Fruit fly (Drosophila melanogaster): ENCODE results near the gene HisRS.

The HisRS gene

DNA sequence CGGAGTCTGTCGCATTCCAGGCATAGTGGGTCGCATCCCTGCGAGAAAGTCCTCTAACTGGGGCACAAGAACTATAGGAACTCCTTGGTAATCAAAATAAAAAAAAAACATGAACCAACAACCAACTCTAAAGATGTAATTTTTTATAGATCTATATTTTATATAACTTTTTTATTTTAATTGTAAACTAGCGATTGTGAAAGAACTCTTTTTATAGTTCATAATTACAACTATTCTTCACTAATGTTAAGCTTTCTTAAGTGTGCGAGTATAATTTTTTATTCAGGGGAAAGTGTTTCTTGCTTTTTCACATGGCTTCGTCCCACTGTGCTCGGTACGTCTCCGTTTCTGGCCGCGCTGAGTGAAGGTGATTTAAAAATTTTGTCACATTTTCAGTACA is 25.0 kb downstream of the HisRS start (continued):
- TF ChIP-seq CG9876 (GFP tag; optimal IDR thresholded peaks at IDR 0.05) (no peak), CG17361 (GFP tag; IDR thresholded peaks at IDR 0.05) (0 out of 3 replicates have a peak, but pooled peaks have one; percentile 17), Ptx1 (GFP tag; IDR thresholded peaks at IDR 0.05) (0 out of 2 replicates have a peak, but pooled peaks have one; percentile 14), Drgx (GFP tag; IDR thresholded peaks at IDR 0.05) (peak; percentile 37; the same call in 1 of the 2 replicates), phol (tag; optimal IDR thresholded peaks at IDR 0.05) (peak; percentile 14), Deaf1 (tag; optimal IDR thresholded peaks at IDR 0.05) (no peak), gro (GFP tag; optimal IDR thresholded peaks at IDR 0.05) (no peak), CG11504 (tag; optimal IDR thresholded peaks at IDR 0.05) (peak; percentile 11), CG13123 (GFP tag; optimal IDR thresholded peaks at IDR 0.05) (no peak), gem (tag; optimal IDR thresholded peaks at IDR 0.05) (peak; percentile 21), yki (optimal IDR thresholded peaks at IDR 0.05) (no peak), TFAM (GFP tag; optimal IDR thresholded peaks at IDR 0.05) (no peak), bsh (GFP tag; optimal IDR thresholded peaks at IDR 0.05) (peak; percentile 12 to 45), vnd (GFP tag; IDR thresholded peaks at IDR 0.05; ENCODE audit: partially characterized antibody) (no peak), maf-S (GFP tag; optimal IDR thresholded peaks at IDR 0.05) (no peak), CG32772 (GFP tag; IDR thresholded peaks at IDR 0.05) (no peak), run (tag; optimal IDR thresholded peaks at IDR 0.05) (no peak)

- TF ChIP-seq pan (optimal IDR thresholded peaks at IDR 0.05) (no peak), pan (GFP tag; optimal IDR thresholded peaks at IDR 0.05 in 1 of 2, IDR thresholded peaks at IDR 0.05 in 1 of 2) (peak in 1 of 2 experiments; percentile 36), zfh1 (GFP tag; IDR thresholded peaks at IDR 0.05) (peak; percentile 48; the same call in 1 of the 3 replicates), CG30403 (GFP tag; optimal IDR thresholded peaks at IDR 0.05) (peak; percentile 8), HLH3B (GFP tag; IDR thresholded peaks at IDR 0.05) (peak; percentile 9; the same call in 1 of the 2 replicates), Med (GFP tag) (peak; percentile 9), Chrac-16 (GFP tag; optimal IDR thresholded peaks at IDR 0.05) (peak; percentile 1), abd-A (tag; optimal IDR thresholded peaks at IDR 0.05) (no peak), chif (GFP tag; optimal IDR thresholded peaks at IDR 0.05) (peak; percentile 12 to 16), CG2678 (tag; optimal IDR thresholded peaks at IDR 0.05) (peak; percentile 37), lmd (GFP tag; IDR thresholded peaks at IDR 0.05) (peak; percentile 36), bcd (GFP tag; optimal IDR thresholded peaks at IDR 0.05) (no peak), jumu (GFP tag; optimal IDR thresholded peaks at IDR 0.05) (no peak), bsh (GFP tag; optimal IDR thresholded peaks at IDR 0.05) (peak; percentile 4 to 43), lola (GFP tag; optimal IDR thresholded peaks at IDR 0.05) (peak in 1 of 3 experiments; percentile 17), CG4424 (GFP tag; optimal IDR thresholded peaks at IDR 0.05) (peak; percentile 3), Antp (GFP tag; optimal IDR thresholded peaks at IDR 0.05) (peak; percentile 5), Oli (tag; optimal IDR thresholded peaks at IDR 0.05) (peak; percentile 24), Drgx (GFP tag; IDR thresholded peaks at IDR 0.05) (peak; percentile 60), CG14710 (tag; optimal IDR thresholded peaks at IDR 0.05) (peak; percentile 2), CG1603 (tag; optimal IDR thresholded peaks at IDR 0.05) (peak; percentile 11), CG31365 (tag; optimal IDR thresholded peaks at IDR 0.05) (no peak), az2 (GFP tag; optimal IDR thresholded peaks at IDR 0.05) (peak; percentile 26), fd96Cb (tag; optimal IDR thresholded peaks at IDR 0.05) (peak; percentile 30), CG8765 (GFP tag; IDR thresholded peaks at IDR 0.05) (peak; percentile 8; the same call in 1 of the 2 replicates), CG17385 (GFP tag; optimal IDR thresholded peaks at IDR 0.05) (no peak), pros (GFP tag; optimal IDR thresholded peaks at IDR 0.05) (no peak), CG2116 (GFP tag; optimal IDR thresholded peaks at IDR 0.05) (no peak), lab (GFP tag; optimal IDR thresholded peaks at IDR 0.05) (peak; percentile 19), Kr (GFP tag; optimal IDR thresholded peaks at IDR 0.05) (no peak), Xrp1 (GFP tag; IDR thresholded peaks at IDR 0.05) (peak; percentile 69; the same call in 1 of the 2 replicates), CG12391 (tag; optimal IDR thresholded peaks at IDR 0.05) (peak; percentile 17), lov (optimal IDR thresholded peaks at IDR 0.05) (no peak), lov (GFP tag; IDR thresholded peaks at IDR 0.05) (0 out of 3 replicates have a peak, but pooled peaks have one; percentile 41), CG8388 (GFP tag; optimal IDR thresholded peaks at IDR 0.05) (peak; percentile 10)
These were observed 26.7 kb downstream of the HisRS start for dm6 chrX:18541915-18542314.
